Fruit fly (Drosophila melanogaster) ovary, adult (tissue): Measurements from ENCODE around the gene Mgstl.

Experiments
- CG17801 ChIP-seq: fragments of 200-800 bp; optimal IDR thresholded peaks from 2 replicates; lab custom pipeline; 2019; ENCODE audit warnings: missing biosample characterization, mild to moderate bottlenecking, missing genetic modification characterization, moderate library complexity; ENCODE audit not compliant: partially characterized antibody

The Mgstl gene

dm6 chrX:21053099-21053715, 11.3 kb downstream of the Mgstl start:
- TF ChIP-seq CG17801 (GFP tag; lab: Kevin White, UChicago) = peak; percentile 87

- peak; percentile 97 for TF ChIP-seq CG17801 (GFP tag; lab: Kevin White, UChicago)
These were observed 12.1 kb downstream of the Mgstl start, which contains the start of the genes Stt3A and bves for dm6 chrX:21053849-21054581. Stt3A (minus strand) TSS chrX:21053937. bves (plus strand) TSS chrX:21053963.

dm6 chrX:21054963-21055480, 13.1 kb downstream of the Mgstl start:
- peak; percentile 25 for TF ChIP-seq CG17801 (GFP tag; lab: Kevin White, UChicago)

- TF ChIP-seq CG17801 (GFP tag; lab: Kevin White, UChicago) = no peak
These were observed 14.8 kb downstream of the Mgstl start for dm6 chrX:21056732-21057131.

- no peak for TF ChIP-seq CG17801 (GFP tag; lab: Kevin White, UChicago)
These were observed 16.5 kb downstream of the Mgstl start for dm6 chrX:21058437-21058836.

dm6 chrX:21058991-21059390, 17.1 kb downstream of the Mgstl start:
- no peak for TF ChIP-seq CG17801 (GFP tag; lab: Kevin White, UChicago)

- TF ChIP-seq CG17801 (GFP tag; lab: Kevin White, UChicago) = no peak
These were observed 18.7 kb downstream of the Mgstl start for dm6 chrX:21060579-21060978.

dm6 chrX:21064927-21065326, 23.0 kb downstream of the Mgstl start:
- peak; percentile 93 for TF ChIP-seq CG17801 (GFP tag; lab: Kevin White, UChicago)

dm6 chrX:21065775-21066174, 23.9 kb downstream of the Mgstl start:
- TF ChIP-seq CG17801 (GFP tag; lab: Kevin White, UChicago) = no peak

dm6 chrX:21067474-21067873, 25.5 kb downstream of the Mgstl start, which contains the start of gene CG32512:
CG32512 (minus strand) TSS chrX:21067540.
- no peak for TF ChIP-seq CG17801 (GFP tag; lab: Kevin White, UChicago)

dm6 chrX:21067908-21068307, 26.0 kb downstream of the Mgstl start:
- no peak for TF ChIP-seq CG17801 (GFP tag; lab: Kevin White, UChicago)

dm6 chrX:21071693-21072357, 29.9 kb downstream of the Mgstl start:
- peak; percentile 78 for TF ChIP-seq CG17801 (GFP tag; lab: Kevin White, UChicago)

- no peak for TF ChIP-seq CG17801 (GFP tag; lab: Kevin White, UChicago)
These were observed 31.0 kb downstream of the Mgstl start for dm6 chrX:21072953-21073352.

dm6 chrX:21073641-21074328, 31.9 kb downstream of the Mgstl start:
- peak; percentile 18 for TF ChIP-seq CG17801 (GFP tag; lab: Kevin White, UChicago)

dm6 chrX:21074329-21074708, 32.4 kb downstream of the Mgstl start:
- TF ChIP-seq CG17801 (GFP tag; lab: Kevin White, UChicago) = peak; percentile 67
